Worm (Caenorhabditis elegans) whole organism, L4 larva: ENCODE results near the gene srdh-1.

ENCODE experiments used
- aly-2 ChIP-seq: sonication (generic microtip); optimal IDR thresholded peaks from 2 replicates; lab custom pipeline; 2018; ENCODE audit warnings: missing biosample characterization, missing genetic modification characterization
- sdz-12 ChIP-seq: fragments of 200-800 bp; sonication (Bioruptor generic); optimal IDR thresholded peaks from 2 replicates; lab custom pipeline; 2018; ENCODE audit warnings: mild to moderate bottlenecking, missing genetic modification characterization, missing compliant biosample characterization

DNA sequence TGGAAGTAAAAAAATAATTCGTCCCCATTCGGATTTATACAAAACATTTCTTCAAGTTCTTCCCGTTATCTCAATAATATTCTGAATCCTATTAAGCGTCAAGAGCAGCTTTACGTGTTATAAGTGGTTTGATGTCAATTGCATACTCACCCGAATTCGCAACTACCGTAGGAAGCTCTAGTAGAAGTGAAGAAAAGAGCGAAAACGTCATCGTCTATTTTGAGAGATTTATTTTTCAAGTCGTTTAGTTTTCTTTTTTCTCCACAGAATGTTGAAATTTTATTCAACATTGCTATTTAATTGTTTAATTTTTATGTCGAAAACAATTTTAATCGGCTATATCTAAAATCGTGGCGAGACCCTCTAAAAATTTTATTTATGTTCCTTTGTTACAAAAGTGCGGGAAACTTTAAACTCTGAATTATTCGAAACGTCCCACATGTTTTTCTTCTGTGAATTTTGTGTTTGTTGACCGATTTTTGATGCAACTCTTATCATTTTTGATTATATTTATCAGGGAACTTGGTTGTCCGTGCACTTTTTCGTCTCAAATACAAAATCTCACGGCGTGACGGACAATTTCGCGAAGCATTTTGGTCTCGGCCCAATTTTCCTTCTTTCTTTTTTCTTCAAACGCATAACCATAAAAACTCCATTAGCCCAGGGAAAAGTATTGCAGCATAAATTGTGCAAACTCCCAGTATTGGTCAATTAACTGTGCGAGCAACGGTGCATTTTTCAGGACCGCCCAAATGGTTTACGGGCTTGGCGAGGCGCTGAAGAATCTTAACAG is 5.6 kb downstream of the srdh-1 start, which contains the start of gene tdc-1:
- TF ChIP-seq sdz-12 (GFP tag; lab: Kevin White, UChicago) (no peak), aly-2 (tag; lab: Kevin White, UChicago) (no peak)
